Worm (Caenorhabditis elegans) whole organism, late embryonic: ENCODE measurements around the gene F07C3.2.

Source experiments
- F13H6.1 ChIP-seq: sonication (generic microtip); optimal IDR thresholded peaks from 2 replicates; lab custom pipeline; 2016; ENCODE audit warnings: missing genetic modification characterization, missing compliant biosample characterization
- Y22D7AL.16 ChIP-seq: sonication (generic microtip); optimal IDR thresholded peaks from 2 replicates; lab custom pipeline; 2016; ENCODE audit warnings: missing genetic modification characterization, missing compliant biosample characterization
- ama-1 ChIP-seq: fragments of 150-350 bp; optimal IDR thresholded peaks from 2 replicates; lab custom pipeline; 2014
- ceh-31 ChIP-seq: sonication (generic microtip); optimal IDR thresholded peaks from 2 replicates; lab custom pipeline; 2016; ENCODE audit warnings: missing genetic modification characterization, missing compliant biosample characterization
- ceh-34 ChIP-seq: sonication (generic microtip); optimal IDR thresholded peaks from 2 replicates; lab custom pipeline; 2016; ENCODE audit warnings: mild to moderate bottlenecking, missing genetic modification characterization, missing compliant biosample characterization
- ceh-6 ChIP-seq: fragments of 200-800 bp; sonication (Bioruptor generic); optimal IDR thresholded peaks from 2 replicates; lab custom pipeline; 2018; ENCODE audit warnings: mild to moderate bottlenecking, missing genetic modification characterization, missing compliant biosample characterization
- ceh-9 ChIP-seq: sonication (generic microtip); optimal IDR thresholded peaks from 2 replicates; lab custom pipeline; 2016; ENCODE audit warnings: mild to moderate bottlenecking, missing genetic modification characterization, inconsistent platforms, missing compliant biosample characterization
- che-1 ChIP-seq: sonication (generic microtip); optimal IDR thresholded peaks from 2 replicates; lab custom pipeline; 2016; ENCODE audit warnings: mild to moderate bottlenecking, missing genetic modification characterization, missing compliant biosample characterization
- dve-1 ChIP-seq: sonication (generic microtip); optimal IDR thresholded peaks from 2 replicates; lab custom pipeline; 2017; ENCODE audit warnings: antibody characterized with exemption, mild to moderate bottlenecking, missing genetic modification characterization, missing compliant biosample characterization
- elt-2 ChIP-seq: sonication (generic microtip); optimal IDR thresholded peaks from 2 replicates; lab custom pipeline; 2016; ENCODE audit warnings: missing genetic modification reagents, missing genetic modification characterization, missing compliant biosample characterization
- elt-4 ChIP-seq: sonication (generic microtip); optimal IDR thresholded peaks from 2 replicates; lab custom pipeline; 2016; ENCODE audit warnings: missing genetic modification characterization, missing compliant biosample characterization
- eyg-1 ChIP-seq: sonication (generic microtip); optimal IDR thresholded peaks from 2 replicates; lab custom pipeline; 2016; ENCODE audit warnings: missing genotype, missing genetic modification characterization, missing compliant biosample characterization
- fkh-10 ChIP-seq: fragments of 150-350 bp; optimal IDR thresholded peaks from 2 replicates; lab custom pipeline; 2014; ENCODE audit warnings: missing biosample characterization, missing genetic modification reagents, missing genetic modification characterization
- fkh-6 ChIP-seq: sonication (generic microtip); optimal IDR thresholded peaks from 2 replicates; lab custom pipeline; 2016; ENCODE audit warnings: missing genetic modification characterization, missing compliant biosample characterization
- gmeb-2 ChIP-seq: sonication (generic microtip); optimal IDR thresholded peaks from 2 replicates; lab custom pipeline; 2016; ENCODE audit warnings: missing genetic modification characterization, inconsistent platforms, missing compliant biosample characterization
- hlh-13 ChIP-seq: fragments of 200-800 bp; sonication (Bioruptor generic); optimal IDR thresholded peaks from 2 replicates; lab custom pipeline; 2018; ENCODE audit warnings: mild to moderate bottlenecking, missing genetic modification characterization, missing compliant biosample characterization
- hlh-15 ChIP-seq: sonication (generic microtip); optimal IDR thresholded peaks from 2 replicates; lab custom pipeline; 2016; ENCODE audit warnings: missing genetic modification characterization, missing compliant biosample characterization
- hlh-8 ChIP-seq: sonication (generic microtip); optimal IDR thresholded peaks from 2 replicates; lab custom pipeline; 2016; ENCODE audit warnings: missing genotype, missing genetic modification characterization, missing compliant biosample characterization
- mec-3 ChIP-seq: sonication (generic microtip); optimal IDR thresholded peaks from 2 replicates; lab custom pipeline; 2016; ENCODE audit warnings: borderline replicate concordance, missing genetic modification characterization, missing compliant biosample characterization
- nfya-1 ChIP-seq: sonication (generic microtip); optimal IDR thresholded peaks from 2 replicates; lab custom pipeline; 2017; ENCODE audit warnings: missing genetic modification characterization, mild to moderate bottlenecking, missing compliant biosample characterization, antibody characterized with exemption, moderate library complexity
- nhr-11 ChIP-seq: fragments of 150-350 bp; optimal IDR thresholded peaks from 2 replicates; lab custom pipeline; 2014; ENCODE audit warnings: missing biosample characterization, missing genetic modification characterization
- odd-2 ChIP-seq: sonication (generic microtip); optimal IDR thresholded peaks from 2 replicates; lab custom pipeline; 2017; ENCODE audit warnings: antibody characterized with exemption, mild to moderate bottlenecking, missing genetic modification characterization, missing compliant biosample characterization
- pat-9 ChIP-seq: fragments of 200-800 bp; sonication (Bioruptor generic); optimal IDR thresholded peaks from 2 replicates; lab custom pipeline; 2018; ENCODE audit warnings: mild to moderate bottlenecking, missing genetic modification characterization, moderate library complexity, missing compliant biosample characterization
- pax-1 ChIP-seq: fragments of 150-350 bp; optimal IDR thresholded peaks from 2 replicates; lab custom pipeline; 2014; ENCODE audit warnings: missing biosample characterization, missing genetic modification characterization
- pha-4 ChIP-seq: fragments of 150-350 bp; optimal IDR thresholded peaks from 2 replicates; lab custom pipeline; 2018; ENCODE audit warnings: missing biosample characterization, missing genetic modification reagents, missing genetic modification characterization
- pqm-1 ChIP-seq: sonication (generic microtip); optimal IDR thresholded peaks from 2 replicates; lab custom pipeline; 2016; ENCODE audit warnings: missing genetic modification characterization, missing compliant biosample characterization
- ref-2 ChIP-seq: sonication (generic microtip); optimal IDR thresholded peaks from 2 replicates; lab custom pipeline; 2016; ENCODE audit warnings: missing genetic modification characterization, missing compliant biosample characterization
- sox-4 ChIP-seq: sonication (generic microtip); optimal IDR thresholded peaks from 2 replicates; lab custom pipeline; 2017; ENCODE audit warnings: mild to moderate bottlenecking, missing genetic modification characterization, inconsistent platforms, missing compliant biosample characterization
- syd-9 ChIP-seq: sonication (generic microtip); optimal IDR thresholded peaks from 2 replicates; lab custom pipeline; 2016; ENCODE audit warnings: mild to moderate bottlenecking, missing genetic modification characterization, moderate library complexity, missing compliant biosample characterization
- ttx-3 ChIP-seq: sonication (generic microtip); optimal IDR thresholded peaks from 2 replicates; lab custom pipeline; 2016; ENCODE audit warnings: missing genetic modification reagents, missing genetic modification characterization, missing compliant biosample characterization
- unc-3 ChIP-seq, 2 experiments: fragments of 200-800 bp in 1 of 2; sonication (Bioruptor generic) in 1 of 2; sonication (generic microtip) in 1 of 2; conservative IDR thresholded peaks in 1 of 2; optimal IDR thresholded peaks in 1 of 2; 2 replicates each; pipeline versions ENCODE4 v1.3.6 to Lab custom; 2016 to 2022; ENCODE audit warnings: missing compliant biosample characterization in 2 of 2, missing genetic modification characterization in 2 of 2, missing genetic modification reagents in 1 of 2
- unc-42 ChIP-seq: sonication (generic microtip); optimal IDR thresholded peaks from 2 replicates; lab custom pipeline; 2016; ENCODE audit warnings: missing genotype, missing genetic modification characterization, missing compliant biosample characterization
- unc-55 ChIP-seq: sonication (generic microtip); optimal IDR thresholded peaks from 2 replicates; lab custom pipeline; 2017; ENCODE audit warnings: missing biosample characterization, missing genetic modification reagents, missing genetic modification characterization
- zip-5 ChIP-seq: sonication (generic microtip); optimal IDR thresholded peaks from 2 replicates; lab custom pipeline; 2016; ENCODE audit warnings: missing genetic modification characterization, missing compliant biosample characterization
- ztf-16 ChIP-seq: sonication (generic microtip); optimal IDR thresholded peaks from 2 replicates; lab custom pipeline; 2017; ENCODE audit warnings: missing genetic modification characterization, missing compliant biosample characterization

The F07C3.2 gene

ce11 chrV:9218655-9219389, 7.1 kb upstream of the F07C3.2 start (continued):
- no peak for TF ChIP-seq ztf-16 (tag; lab: Kevin White, UChicago)
- no peak for TF ChIP-seq nhr-11 (tag; lab: Kevin White, UChicago)
- no peak for TF ChIP-seq fkh-10
- peak; percentile 88 for TF ChIP-seq unc-55 (GFP tag; lab: Kevin White, UChicago)
- TF ChIP-seq eyg-1 (tag; lab: Kevin White, UChicago): no peak
- TF ChIP-seq ref-2 (tag; lab: Kevin White, UChicago): no peak
- TF ChIP-seq pax-1: no peak
- TF ChIP-seq gmeb-2 (tag; lab: Kevin White, UChicago): no peak
- no peak for TF ChIP-seq F13H6.1 (tag; lab: Kevin White, UChicago)
- TF ChIP-seq che-1 (tag; lab: Kevin White, UChicago): no peak
- no peak for TF ChIP-seq hlh-8 (tag; lab: Kevin White, UChicago)
- TF ChIP-seq ceh-6: no peak
- no peak for TF ChIP-seq sox-4 (tag; lab: Kevin White, UChicago)
- no peak for TF ChIP-seq pqm-1 (tag; lab: Kevin White, UChicago)
- no peak for TF ChIP-seq pat-9
- TF ChIP-seq syd-9 (tag; lab: Kevin White, UChicago): peak; percentile 45
- TF ChIP-seq fkh-6 (tag; lab: Kevin White, UChicago): no peak
- TF ChIP-seq ttx-3 (tag; lab: Kevin White, UChicago): no peak

- TF ChIP-seq ceh-6 (peak; percentile 1), hlh-15 (tag; lab: Kevin White, UChicago) (no peak)
- TF ChIP-seq, all 69 proteins: peak for 1
These were observed 6.5 kb upstream of the F07C3.2 start for ce11 chrV:9219390-9219733.

DNA sequence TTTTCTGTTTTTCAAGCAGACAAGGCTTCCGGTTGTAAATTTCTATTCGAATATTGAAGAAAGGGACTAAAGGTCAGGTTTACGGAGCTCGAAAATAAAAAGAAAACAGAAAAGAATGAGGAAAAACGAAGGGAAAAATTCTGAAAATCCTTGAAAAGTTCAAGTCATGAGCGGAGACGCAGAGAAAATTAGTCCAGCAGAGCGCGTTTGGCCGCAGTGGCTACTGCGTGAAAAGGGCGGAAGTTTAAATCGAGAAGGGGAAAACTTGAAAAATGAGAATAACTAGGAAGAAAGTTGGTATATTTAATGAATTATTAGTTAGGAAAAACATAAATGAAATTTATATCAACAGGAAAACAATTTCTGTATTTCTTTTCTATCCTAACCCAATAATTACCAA, 5.5 kb upstream of the F07C3.2 start:
- peak; percentile 29 for TF ChIP-seq nfya-1 (tag; lab: Kevin White, UChicago)
- no peak for TF ChIP-seq nhr-11 (tag; lab: Kevin White, UChicago)
- TF ChIP-seq ama-1 (lab: Kevin White, UChicago): no peak
- peak; percentile 15 for TF ChIP-seq elt-2 (tag; lab: Kevin White, UChicago)
- TF ChIP-seq unc-42 (tag; lab: Kevin White, UChicago): peak; percentile 56
- TF ChIP-seq pqm-1 (tag; lab: Kevin White, UChicago): no peak
- peak; percentile 24 for TF ChIP-seq ceh-31 (tag; lab: Kevin White, UChicago)
- no peak for TF ChIP-seq zip-5 (tag; lab: Kevin White, UChicago)

- TF ChIP-seq hlh-13 (GFP tag; lab: Kevin White, UChicago) (no peak), ztf-16 (tag; lab: Kevin White, UChicago) (no peak), hlh-15 (tag; lab: Kevin White, UChicago) (no peak), ceh-6 (no peak), eyg-1 (tag; lab: Kevin White, UChicago) (no peak), unc-3 (GFP tag; conservative IDR thresholded peaks at IDR 0.05; lab: Robert Waterston, UW) (no peak), unc-3 (tag; optimal IDR thresholded peaks at IDR 0.05; lab: Kevin White, UChicago) (no peak), Y22D7AL.16 (no peak), che-1 (tag; lab: Kevin White, UChicago) (no peak)
These were observed 4.3 kb upstream of the F07C3.2 start, which contains the start of gene grd-6 for ce11 chrV:9221566-9221965. TSS of gene grd-6 (plus strand) at chrV:9221866.

DNA sequence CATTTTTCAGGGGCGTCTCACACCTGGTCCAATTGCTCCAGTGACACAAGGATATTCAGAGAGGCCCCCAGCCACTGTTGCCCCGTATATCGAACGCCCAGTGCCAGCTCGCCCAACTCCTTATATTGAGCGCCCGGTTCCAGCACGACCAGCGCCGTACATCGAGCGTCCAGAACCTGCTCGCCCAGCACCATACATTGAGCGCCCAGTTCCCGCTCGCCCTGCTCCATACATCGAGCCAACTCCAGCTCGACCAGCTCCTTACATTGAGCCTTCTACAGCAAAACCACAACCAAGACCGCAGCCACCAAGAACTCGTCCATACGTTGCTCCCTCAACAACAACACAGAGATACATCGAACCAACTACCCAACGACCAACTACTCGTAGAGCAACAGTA, 3.1 kb upstream of the F07C3.2 start:
- TF ChIP-seq Y22D7AL.16 (no peak), ama-1 (lab: Kevin White, UChicago) (no peak), ceh-34 (tag; lab: Kevin White, UChicago) (no peak), ttx-3 (tag; lab: Kevin White, UChicago) (no peak), ceh-9 (tag; lab: Kevin White, UChicago) (no peak), sox-4 (tag; lab: Kevin White, UChicago) (no peak), unc-42 (tag; lab: Kevin White, UChicago) (no peak), unc-55 (GFP tag; lab: Kevin White, UChicago) (no peak), mec-3 (tag; lab: Kevin White, UChicago) (no peak), elt-4 (tag; lab: Kevin White, UChicago) (no peak), odd-2 (tag; lab: Kevin White, UChicago) (no peak), ceh-6 (no peak), dve-1 (no peak), pqm-1 (tag; lab: Kevin White, UChicago) (no peak), zip-5 (tag; lab: Kevin White, UChicago) (no peak), ztf-16 (tag; lab: Kevin White, UChicago) (no peak), pha-4 (no peak), pat-9 (no peak), ceh-31 (tag; lab: Kevin White, UChicago) (no peak)
